Fruit fly (Drosophila melanogaster) whole organism, adult: ENCODE results near the gene CG17300.

Experiments
- CG11617 ChIP-seq: fragments of 200-800 bp; sonication (Bioruptor generic); optimal IDR thresholded peaks from 2 replicates; lab custom pipeline; 2017; ENCODE audit warnings: mild to moderate bottlenecking, missing biosample characterization, missing genetic modification reagents, missing genetic modification characterization
- CG12768 ChIP-seq: fragments of 200-800 bp; sonication (Bioruptor generic); optimal IDR thresholded peaks from 2 replicates; lab custom pipeline; 2017; ENCODE audit warnings: missing biosample characterization, missing genetic modification characterization, mild to moderate bottlenecking, moderate library complexity, missing genetic modification reagents
- CG14711 ChIP-seq: fragments of 200-800 bp; sonication (Bioruptor generic); optimal IDR thresholded peaks from 2 replicates; lab custom pipeline; 2018; ENCODE audit warnings: missing biosample characterization, mild to moderate bottlenecking, missing genetic modification characterization, moderate library complexity
- CG1620 ChIP-seq: fragments of 200-800 bp; sonication (Bioruptor generic); optimal IDR thresholded peaks from 2 replicates; lab custom pipeline; 2016; ENCODE audit warnings: missing biosample characterization, missing genetic modification characterization
- CG33017 ChIP-seq: fragments of 200-800 bp; sonication (Bioruptor generic); optimal IDR thresholded peaks from 2 replicates; lab custom pipeline; 2018; ENCODE audit warnings: missing biosample characterization, mild to moderate bottlenecking, missing genetic modification characterization, moderate library complexity
- CG5204 ChIP-seq: fragments of 200-800 bp; sonication (Bioruptor generic); optimal IDR thresholded peaks from 2 replicates; lab custom pipeline; 2016; ENCODE audit warnings: missing biosample characterization, missing genetic modification characterization
- CG7045 ChIP-seq: fragments of 200-800 bp; sonication (Bioruptor generic); optimal IDR thresholded peaks from 2 replicates; lab custom pipeline; 2017; ENCODE audit warnings: missing biosample characterization, mild to moderate bottlenecking, missing genetic modification characterization
- CG7101 ChIP-seq: fragments of 200-800 bp; sonication (Bioruptor generic); optimal IDR thresholded peaks from 2 replicates; lab custom pipeline; 2018; ENCODE audit warnings: missing biosample characterization, mild to moderate bottlenecking, missing genetic modification characterization, moderate library complexity
- Clk ChIP-seq: fragments of 200-800 bp; sonication (Bioruptor generic); optimal IDR thresholded peaks from 2 replicates; lab custom pipeline; 2017; ENCODE audit warnings: missing biosample characterization, missing genetic modification characterization
- Crg-1 ChIP-seq: fragments of 200-800 bp; sonication (Bioruptor generic); optimal IDR thresholded peaks from 2 replicates; lab custom pipeline; 2016; ENCODE audit warnings: missing biosample characterization, missing genetic modification characterization
- Hr96 ChIP-seq: fragments of 200-800 bp; sonication (Bioruptor generic); optimal IDR thresholded peaks from 2 replicates; lab custom pipeline; 2016; ENCODE audit warnings: missing biosample characterization, missing genetic modification characterization
- Mnt ChIP-seq: fragments of 200-800 bp; sonication (Bioruptor generic); optimal IDR thresholded peaks from 2 replicates; lab custom pipeline; 2016; ENCODE audit warnings: missing biosample characterization, mild to moderate bottlenecking, missing genetic modification characterization
- bab1 ChIP-seq: fragments of 200-800 bp; sonication (Bioruptor generic); optimal IDR thresholded peaks from 3 replicates; lab custom pipeline; 2019; ENCODE audit warnings: missing biosample characterization, mild to moderate bottlenecking, missing genetic modification characterization, moderate library complexity
- cic ChIP-seq: fragments of 200-800 bp; sonication (Bioruptor generic); optimal IDR thresholded peaks from 2 replicates; lab custom pipeline; 2017; ENCODE audit warnings: missing biosample characterization, mild to moderate bottlenecking, missing genetic modification characterization, moderate library complexity
- cnc ChIP-seq, 2 experiments: fragments of >200 bp; optimal IDR thresholded peaks; 2 replicates each; lab custom pipeline; 2017
- kay ChIP-seq: fragments of 200-800 bp; sonication (Bioruptor generic); peaks from one replicate; lab custom pipeline; 2016; ENCODE audit warnings: missing biosample characterization, missing genetic modification characterization, borderline replicate concordance
- ovo ChIP-seq: fragments of 200-800 bp; sonication (Bioruptor generic); optimal IDR thresholded peaks from 2 replicates; lab custom pipeline; 2016; ENCODE audit warnings: missing biosample characterization, missing genetic modification characterization
- pad ChIP-seq: fragments of 200-800 bp; sonication (Bioruptor generic); optimal IDR thresholded peaks from 3 replicates; lab custom pipeline; 2017; ENCODE audit warnings: missing biosample characterization, missing genetic modification characterization, mild to moderate bottlenecking, moderate library complexity, missing genetic modification reagents
- tj ChIP-seq: fragments of 200-800 bp; sonication (Bioruptor generic); optimal IDR thresholded peaks from 3 replicates; lab custom pipeline; 2017; ENCODE audit warnings: missing biosample characterization, mild to moderate bottlenecking, missing genetic modification characterization, moderate library complexity
- toe ChIP-seq: fragments of 200-800 bp; sonication (Bioruptor generic); optimal IDR thresholded peaks from 2 replicates; lab custom pipeline; 2016; ENCODE audit warnings: missing biosample characterization, missing genetic modification characterization

The CG17300 gene

DNA sequence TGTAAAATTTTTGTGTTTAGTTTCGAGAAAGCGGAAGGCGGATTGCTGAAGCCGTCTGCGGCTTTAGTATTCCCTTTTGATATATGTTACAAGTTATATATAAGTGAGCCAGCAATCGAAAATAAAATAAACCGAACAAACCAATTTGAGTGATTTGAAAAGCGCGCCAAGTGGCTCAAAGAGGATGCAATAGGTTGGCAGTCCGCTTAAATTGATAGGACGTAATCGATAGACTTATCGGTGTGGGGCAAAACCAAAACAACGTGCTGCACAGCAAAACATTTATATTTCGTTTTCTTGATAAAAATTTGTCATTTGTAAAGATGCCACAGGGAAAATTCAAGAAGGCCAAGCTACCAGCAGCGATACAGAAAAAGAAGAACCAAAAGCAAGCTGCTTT lies 40.3 kb downstream of the CG17300 start, which contains the start of gene CG11279:
CG11279 (plus strand) TSS at position 220 of the 400 bp plus-strand sequence.
- TF ChIP-seq Mnt (GFP tag; lab: Kevin White, UChicago) = peak; percentile 26
- no peak for TF ChIP-seq CG5204 (GFP tag; lab: Kevin White, UChicago)
- no peak for TF ChIP-seq CG7101 (tag; lab: Kevin White, UChicago)
- peak; percentile 36 for TF ChIP-seq bab1 (GFP tag; lab: Kevin White, UChicago)

DNA sequence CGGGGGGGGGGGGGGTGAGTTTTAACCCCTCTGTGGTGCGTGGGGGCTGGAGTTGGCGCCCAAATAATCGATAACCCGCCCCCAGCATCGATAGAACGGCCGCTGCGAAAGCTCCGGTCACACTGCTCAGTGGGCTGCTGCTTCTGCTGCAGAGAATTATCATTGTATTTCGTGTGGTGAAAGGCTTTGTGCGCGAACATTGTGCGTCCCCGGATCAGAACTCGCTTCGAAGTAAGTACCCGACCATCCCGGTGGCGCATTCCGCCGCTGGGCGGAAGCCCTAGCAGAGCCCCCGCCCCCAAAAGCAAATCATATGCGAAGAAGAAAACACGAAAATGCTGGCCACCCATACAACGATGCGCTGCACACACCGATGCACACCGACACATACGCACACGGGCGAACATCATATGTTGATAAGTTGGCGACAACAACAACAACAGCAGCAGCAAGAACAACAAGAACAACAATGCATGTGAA lies 42.7 kb downstream of the CG17300 start, which contains the start of gene Syx13:
Syx13 (plus strand) TSS at position 100 of the 480 bp plus-strand sequence.
- peak; percentile 6 for TF ChIP-seq tj (GFP tag; lab: Kevin White, UChicago)
- peak; percentile 51 for TF ChIP-seq bab1 (GFP tag; lab: Kevin White, UChicago)
- no peak for TF ChIP-seq cnc (optimal IDR thresholded peaks at IDR 0.05; lab: Kevin White, UChicago)
- no peak for TF ChIP-seq ovo (GFP tag; lab: Kevin White, UChicago)
- TF ChIP-seq Hr96 = no peak
- no peak for TF ChIP-seq kay (GFP tag; lab: Kevin White, UChicago)
- TF ChIP-seq CG7045 (GFP tag; lab: Kevin White, UChicago) = no peak
- TF ChIP-seq CG12768 (GFP tag; lab: Kevin White, UChicago) = peak; percentile 3
- TF ChIP-seq CG11617 = peak; percentile 62
- TF ChIP-seq Clk (GFP tag; lab: Kevin White, UChicago) = no peak
- peak; percentile 22 for TF ChIP-seq CG14711 (tag; lab: Kevin White, UChicago)
- TF ChIP-seq pad (GFP tag; lab: Kevin White, UChicago) = peak; percentile 49
- TF ChIP-seq CG33017 (tag; lab: Kevin White, UChicago) = no peak
- no peak for TF ChIP-seq CG7101 (tag; lab: Kevin White, UChicago)
- TF ChIP-seq Crg-1 (GFP tag; lab: Kevin White, UChicago) = no peak
- peak; percentile 61 for TF ChIP-seq cic (GFP tag; lab: Kevin White, UChicago)
- TF ChIP-seq toe (GFP tag; lab: Kevin White, UChicago) = no peak
- TF ChIP-seq CG5204 (GFP tag; lab: Kevin White, UChicago) = no peak
- TF ChIP-seq Mnt (GFP tag; lab: Kevin White, UChicago) = peak; percentile 73
- peak; percentile 4 for TF ChIP-seq CG1620 (GFP tag; lab: Kevin White, UChicago)

DNA sequence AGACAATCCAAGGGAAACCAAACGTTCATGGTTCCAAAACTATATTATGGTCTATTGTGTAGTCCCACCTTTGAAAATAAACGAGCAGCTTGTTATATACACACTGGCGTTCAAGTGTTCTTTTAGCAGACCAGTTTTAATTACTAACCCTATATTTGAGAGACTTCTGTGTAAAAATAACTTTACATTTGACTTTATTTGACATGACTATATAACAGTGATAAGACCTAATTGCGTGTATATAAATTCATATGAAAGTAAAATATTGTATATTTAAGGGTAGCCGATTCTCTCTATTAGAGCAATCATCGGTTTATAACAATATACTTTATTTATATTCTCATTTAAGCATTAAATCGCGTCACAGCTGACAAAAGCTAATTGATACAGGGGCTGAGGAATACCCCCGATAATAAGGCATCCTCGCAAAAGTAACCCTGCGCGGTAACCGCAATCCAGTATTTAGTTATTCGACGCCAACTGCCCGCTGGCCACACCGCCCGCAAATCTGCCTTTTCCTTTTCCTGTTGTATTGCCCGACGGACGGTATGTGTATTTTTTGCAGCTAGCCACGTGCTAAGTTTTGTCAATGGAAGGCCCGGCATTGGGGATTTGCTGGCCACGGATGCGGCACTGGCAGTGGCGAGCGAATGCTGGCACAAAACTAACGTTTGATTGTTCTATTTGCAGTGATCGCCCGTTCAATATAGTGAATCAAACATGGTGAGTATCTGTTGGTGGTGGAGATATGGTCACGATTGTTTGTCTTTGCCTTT lies 45.6 kb downstream of the CG17300 start, which contains the start of gene RpS4:
RpS4 (plus strand) TSS at position 465 of the 776 bp plus-strand sequence.
- TF ChIP-seq CG7101 (tag; lab: Kevin White, UChicago) = peak; percentile 91
- peak; percentile 88 for TF ChIP-seq Hr96
- TF ChIP-seq Mnt (GFP tag; lab: Kevin White, UChicago) = peak; percentile 98
- TF ChIP-seq CG12768 (GFP tag; lab: Kevin White, UChicago) = peak; percentile 92
- peak; percentile 71 for TF ChIP-seq tj (GFP tag; lab: Kevin White, UChicago)
- TF ChIP-seq kay (GFP tag; lab: Kevin White, UChicago) = no peak
- peak; percentile 89 for TF ChIP-seq CG7045 (GFP tag; lab: Kevin White, UChicago)
- peak; percentile 61 for TF ChIP-seq cic (GFP tag; lab: Kevin White, UChicago)
- TF ChIP-seq ovo (GFP tag; lab: Kevin White, UChicago) = peak; percentile 88
- peak; percentile 81 for TF ChIP-seq toe (GFP tag; lab: Kevin White, UChicago)
- no peak for TF ChIP-seq CG5204 (GFP tag; lab: Kevin White, UChicago)
- peak; percentile 91 for TF ChIP-seq CG11617
- TF ChIP-seq CG33017 (tag; lab: Kevin White, UChicago) = peak; percentile 84
- TF ChIP-seq pad (GFP tag; lab: Kevin White, UChicago) = peak; percentile 79
- peak; percentile 93 for TF ChIP-seq bab1 (GFP tag; lab: Kevin White, UChicago)
- TF ChIP-seq Crg-1 (GFP tag; lab: Kevin White, UChicago) = peak; percentile 93
- no peak for TF ChIP-seq cnc (optimal IDR thresholded peaks at IDR 0.05; lab: Kevin White, UChicago)
- peak; percentile 75 for TF ChIP-seq CG14711 (tag; lab: Kevin White, UChicago)
- peak; percentile 76 for TF ChIP-seq Clk (GFP tag; lab: Kevin White, UChicago)
- peak; percentile 95 for TF ChIP-seq CG1620 (GFP tag; lab: Kevin White, UChicago)

DNA sequence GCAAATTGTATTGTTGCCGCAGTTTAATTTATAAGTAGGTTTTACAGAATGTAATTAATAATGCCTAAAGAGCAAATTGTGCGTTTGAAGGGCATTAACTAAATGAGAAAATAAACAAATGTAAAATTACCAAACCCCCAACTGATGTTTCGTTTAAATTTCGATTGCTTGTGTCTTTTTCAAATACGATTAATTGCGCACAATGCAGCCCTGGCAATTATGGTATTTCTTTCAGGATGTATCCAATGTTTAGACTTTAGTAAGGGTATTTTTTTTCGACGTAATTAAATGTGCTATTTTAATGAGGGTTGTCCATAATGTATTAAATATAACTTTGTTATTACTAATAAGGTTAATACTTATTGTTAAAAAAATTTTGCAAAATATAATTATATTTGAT lies 46.2 kb downstream of the CG17300 start:
- TF ChIP-seq cnc (optimal IDR thresholded peaks at IDR 0.05; lab: Kevin White, UChicago) (no peak), bab1 (GFP tag; lab: Kevin White, UChicago) (peak; percentile 3)

DNA sequence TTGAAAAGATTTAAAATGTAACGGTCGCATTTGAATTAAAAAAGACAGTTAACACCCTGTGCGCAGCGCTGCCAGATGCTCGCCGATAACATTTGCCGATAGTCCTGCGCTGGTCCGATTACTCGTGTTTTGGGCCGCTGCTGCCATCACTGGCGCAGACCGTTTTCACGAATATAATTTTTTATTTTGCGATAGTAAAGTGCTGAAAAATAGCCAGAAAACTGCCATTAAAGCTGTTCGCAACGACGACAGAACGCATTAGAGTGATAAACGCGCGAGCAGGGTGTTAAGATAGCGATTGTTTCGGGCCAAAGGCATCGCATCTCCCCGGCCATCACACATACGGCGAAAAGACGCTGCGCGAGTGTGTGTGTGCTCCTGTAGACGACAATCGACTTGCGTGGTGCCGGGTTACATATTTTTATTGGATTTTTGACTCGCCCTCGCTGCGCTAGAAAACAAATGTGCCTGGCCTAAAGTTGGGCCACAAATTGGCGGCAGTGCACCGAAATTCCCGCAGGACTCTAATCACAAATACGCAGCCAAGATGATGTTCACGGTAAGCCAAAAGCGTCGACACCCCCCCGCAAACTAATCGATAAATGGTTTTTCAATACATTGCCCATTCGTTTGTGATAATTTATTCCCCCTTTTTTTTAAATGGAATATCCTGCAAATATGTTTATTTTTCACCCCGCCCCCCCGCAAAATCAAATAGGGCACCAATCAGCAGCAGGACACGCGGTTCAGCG lies 50.2 kb downstream of the CG17300 start, which contains the start of gene Srrm1:
Srrm1 (plus strand) TSS at position 116 of the 752 bp plus-strand sequence.
- no peak for TF ChIP-seq tj (GFP tag; lab: Kevin White, UChicago)
- TF ChIP-seq bab1 (GFP tag; lab: Kevin White, UChicago) = peak; percentile 50
- no peak for TF ChIP-seq cic (GFP tag; lab: Kevin White, UChicago)
- no peak for TF ChIP-seq CG7101 (tag; lab: Kevin White, UChicago)
- no peak for TF ChIP-seq pad (GFP tag; lab: Kevin White, UChicago)
- peak; percentile 55 for TF ChIP-seq CG1620 (GFP tag; lab: Kevin White, UChicago)
- no peak for TF ChIP-seq CG7045 (GFP tag; lab: Kevin White, UChicago)
- peak; percentile 26 for TF ChIP-seq toe (GFP tag; lab: Kevin White, UChicago)
- TF ChIP-seq Clk (GFP tag; lab: Kevin White, UChicago) = no peak
- no peak for TF ChIP-seq CG33017 (tag; lab: Kevin White, UChicago)
- TF ChIP-seq CG12768 (GFP tag; lab: Kevin White, UChicago) = no peak
- TF ChIP-seq CG14711 (tag; lab: Kevin White, UChicago) = no peak
- peak; percentile 24 for TF ChIP-seq Mnt (GFP tag; lab: Kevin White, UChicago)
- no peak for TF ChIP-seq CG11617
- no peak for TF ChIP-seq kay (GFP tag; lab: Kevin White, UChicago)
- TF ChIP-seq Hr96 = peak; percentile 45
- TF ChIP-seq ovo (GFP tag; lab: Kevin White, UChicago) = peak; percentile 26
- TF ChIP-seq cnc (optimal IDR thresholded peaks at IDR 0.05; lab: Kevin White, UChicago) = no peak
- TF ChIP-seq CG5204 (GFP tag; lab: Kevin White, UChicago) = no peak
- TF ChIP-seq Crg-1 (GFP tag; lab: Kevin White, UChicago) = peak; percentile 26
